Worm (Caenorhabditis elegans) whole organism, late embryonic: ENCODE results near the gene Y44A6C.1.

ENCODE experiments used
- C08G9.2 ChIP-seq: sonication (generic microtip); optimal IDR thresholded peaks from 2 replicates; lab custom pipeline; 2016; ENCODE audit warnings: mild to moderate bottlenecking, missing genetic modification characterization, moderate library complexity, missing compliant biosample characterization
- C38D4.7 ChIP-seq: fragments of 200-800 bp; sonication (Bioruptor generic); optimal IDR thresholded peaks from 2 replicates; lab custom pipeline; 2018; ENCODE audit warnings: mild to moderate bottlenecking, missing genetic modification characterization, moderate library complexity, missing compliant biosample characterization
- K02D7.2 ChIP-seq: sonication (generic microtip); optimal IDR thresholded peaks from 2 replicates; lab custom pipeline; 2017; ENCODE audit warnings: mild to moderate bottlenecking, missing genetic modification characterization, missing compliant biosample characterization
- Y22D7AL.16 ChIP-seq: sonication (generic microtip); optimal IDR thresholded peaks from 2 replicates; lab custom pipeline; 2016; ENCODE audit warnings: missing genetic modification characterization, missing compliant biosample characterization
- ahr-1 ChIP-seq: sonication (generic microtip); optimal IDR thresholded peaks from 2 replicates; lab custom pipeline; 2016; ENCODE audit warnings: missing genetic modification characterization, missing compliant biosample characterization
- ceh-14 ChIP-seq: sonication (generic microtip); optimal IDR thresholded peaks from 2 replicates; lab custom pipeline; 2016; ENCODE audit warnings: missing genotype, missing genetic modification characterization, missing compliant biosample characterization
- ceh-19 ChIP-seq: fragments of 200-800 bp; sonication (Bioruptor generic); optimal IDR thresholded peaks from 2 replicates; lab custom pipeline; 2018; ENCODE audit warnings: mild to moderate bottlenecking, missing genetic modification characterization, missing compliant biosample characterization
- ceh-22 ChIP-seq: sonication (generic microtip); optimal IDR thresholded peaks from 2 replicates; lab custom pipeline; 2017; ENCODE audit warnings: missing biosample characterization, missing genetic modification characterization
- ceh-34 ChIP-seq: sonication (generic microtip); optimal IDR thresholded peaks from 2 replicates; lab custom pipeline; 2016; ENCODE audit warnings: mild to moderate bottlenecking, missing genetic modification characterization, missing compliant biosample characterization
- ceh-45 ChIP-seq: fragments of 200-800 bp; sonication (Bioruptor generic); IDR thresholded peaks from 2 replicates; pipeline ENCODE4 v1.3.6; 2022; ENCODE audit warnings: missing genetic modification reagents, missing genetic modification characterization, missing compliant biosample characterization
- ceh-48 ChIP-seq: sonication (generic microtip); optimal IDR thresholded peaks from 2 replicates; lab custom pipeline; 2016; ENCODE audit warnings: missing genetic modification characterization, inconsistent platforms, missing compliant biosample characterization
- ceh-6 ChIP-seq: fragments of 200-800 bp; sonication (Bioruptor generic); optimal IDR thresholded peaks from 2 replicates; lab custom pipeline; 2018; ENCODE audit warnings: mild to moderate bottlenecking, missing genetic modification characterization, missing compliant biosample characterization
- che-1 ChIP-seq: sonication (generic microtip); optimal IDR thresholded peaks from 2 replicates; lab custom pipeline; 2016; ENCODE audit warnings: mild to moderate bottlenecking, missing genetic modification characterization, missing compliant biosample characterization
- dve-1 ChIP-seq: sonication (generic microtip); optimal IDR thresholded peaks from 2 replicates; lab custom pipeline; 2017; ENCODE audit warnings: antibody characterized with exemption, mild to moderate bottlenecking, missing genetic modification characterization, missing compliant biosample characterization
- elt-2 ChIP-seq: sonication (generic microtip); optimal IDR thresholded peaks from 2 replicates; lab custom pipeline; 2016; ENCODE audit warnings: missing genetic modification reagents, missing genetic modification characterization, missing compliant biosample characterization
- ets-4 ChIP-seq: sonication (generic microtip); optimal IDR thresholded peaks from 2 replicates; lab custom pipeline; 2016; ENCODE audit warnings: missing genetic modification characterization, missing compliant biosample characterization
- eyg-1 ChIP-seq: sonication (generic microtip); optimal IDR thresholded peaks from 2 replicates; lab custom pipeline; 2016; ENCODE audit warnings: missing genotype, missing genetic modification characterization, missing compliant biosample characterization
- fax-1 ChIP-seq: sonication (generic microtip); optimal IDR thresholded peaks from 2 replicates; lab custom pipeline; 2016; ENCODE audit warnings: missing genotype, missing genetic modification characterization, missing compliant biosample characterization
- fkh-10 ChIP-seq: fragments of 150-350 bp; optimal IDR thresholded peaks from 2 replicates; lab custom pipeline; 2014; ENCODE audit warnings: missing biosample characterization, missing genetic modification reagents, missing genetic modification characterization
- fkh-6 ChIP-seq: sonication (generic microtip); optimal IDR thresholded peaks from 2 replicates; lab custom pipeline; 2016; ENCODE audit warnings: missing genetic modification characterization, missing compliant biosample characterization
- hlh-8 ChIP-seq: sonication (generic microtip); optimal IDR thresholded peaks from 2 replicates; lab custom pipeline; 2016; ENCODE audit warnings: missing genotype, missing genetic modification characterization, missing compliant biosample characterization
- lim-6 ChIP-seq: sonication (generic microtip); optimal IDR thresholded peaks from 2 replicates; lab custom pipeline; 2016; ENCODE audit warnings: missing genetic modification characterization, missing compliant biosample characterization
- lin-11 ChIP-seq: fragments of 200-800 bp; sonication (Bioruptor generic); optimal IDR thresholded peaks from 2 replicates; lab custom pipeline; 2018; ENCODE audit warnings: mild to moderate bottlenecking, missing genetic modification characterization, missing compliant biosample characterization
- mec-3 ChIP-seq: sonication (generic microtip); optimal IDR thresholded peaks from 2 replicates; lab custom pipeline; 2016; ENCODE audit warnings: borderline replicate concordance, missing genetic modification characterization, missing compliant biosample characterization
- nfya-1 ChIP-seq: sonication (generic microtip); optimal IDR thresholded peaks from 2 replicates; lab custom pipeline; 2017; ENCODE audit warnings: missing genetic modification characterization, mild to moderate bottlenecking, missing compliant biosample characterization, antibody characterized with exemption, moderate library complexity
- npax-4 ChIP-seq: sonication (generic microtip); optimal IDR thresholded peaks from 2 replicates; lab custom pipeline; 2016; ENCODE audit warnings: missing genetic modification characterization, missing compliant biosample characterization
- pag-3 ChIP-seq: sonication (generic microtip); optimal IDR thresholded peaks from 2 replicates; lab custom pipeline; 2016; ENCODE audit warnings: missing compliant biosample characterization, missing genetic modification characterization, borderline replicate concordance
- pat-9 ChIP-seq: fragments of 200-800 bp; sonication (Bioruptor generic); optimal IDR thresholded peaks from 2 replicates; lab custom pipeline; 2018; ENCODE audit warnings: mild to moderate bottlenecking, missing genetic modification characterization, moderate library complexity, missing compliant biosample characterization
- pax-1 ChIP-seq: fragments of 150-350 bp; optimal IDR thresholded peaks from 2 replicates; lab custom pipeline; 2014; ENCODE audit warnings: missing biosample characterization, missing genetic modification characterization
- pha-2 ChIP-seq: sonication (generic microtip); optimal IDR thresholded peaks from 2 replicates; lab custom pipeline; 2017; ENCODE audit warnings: mild to moderate bottlenecking, missing genetic modification characterization, missing compliant biosample characterization
- pha-4 ChIP-seq: fragments of 150-350 bp; optimal IDR thresholded peaks from 2 replicates; lab custom pipeline; 2018; ENCODE audit warnings: missing biosample characterization, missing genetic modification reagents, missing genetic modification characterization
- pros-1 ChIP-seq: fragments of 150-350 bp; optimal IDR thresholded peaks from 2 replicates; lab custom pipeline; 2014; ENCODE audit warnings: missing biosample characterization, missing genetic modification reagents, missing genetic modification characterization
- ref-2 ChIP-seq: sonication (generic microtip); optimal IDR thresholded peaks from 2 replicates; lab custom pipeline; 2016; ENCODE audit warnings: missing genetic modification characterization, missing compliant biosample characterization
- rnt-1 ChIP-seq: sonication (generic microtip); optimal IDR thresholded peaks from 2 replicates; lab custom pipeline; 2016; ENCODE audit warnings: missing genetic modification characterization, missing compliant biosample characterization
- sox-2 ChIP-seq: fragments of 200-800 bp; sonication (Bioruptor generic); IDR thresholded peaks from 2 replicates; pipeline ENCODE4 v1.3.6; 2022; ENCODE audit warnings: missing genetic modification reagents, missing genetic modification characterization, missing compliant biosample characterization
- sox-4 ChIP-seq: sonication (generic microtip); optimal IDR thresholded peaks from 2 replicates; lab custom pipeline; 2017; ENCODE audit warnings: mild to moderate bottlenecking, missing genetic modification characterization, inconsistent platforms, missing compliant biosample characterization
- syd-9 ChIP-seq: sonication (generic microtip); optimal IDR thresholded peaks from 2 replicates; lab custom pipeline; 2016; ENCODE audit warnings: mild to moderate bottlenecking, missing genetic modification characterization, moderate library complexity, missing compliant biosample characterization
- tbx-2 ChIP-seq: sonication (generic microtip); optimal IDR thresholded peaks from 2 replicates; lab custom pipeline; 2016; ENCODE audit warnings: missing genetic modification characterization, missing compliant biosample characterization
- ttx-3 ChIP-seq: sonication (generic microtip); optimal IDR thresholded peaks from 2 replicates; lab custom pipeline; 2016; ENCODE audit warnings: missing genetic modification reagents, missing genetic modification characterization, missing compliant biosample characterization
- unc-3 ChIP-seq, 2 experiments: fragments of 200-800 bp in 1 of 2; sonication (Bioruptor generic) in 1 of 2; sonication (generic microtip) in 1 of 2; conservative IDR thresholded peaks in 1 of 2; optimal IDR thresholded peaks in 1 of 2; 2 replicates each; pipeline versions ENCODE4 v1.3.6 to Lab custom; 2016 to 2022; ENCODE audit warnings: missing compliant biosample characterization in 2 of 2, missing genetic modification characterization in 2 of 2, missing genetic modification reagents in 1 of 2
- unc-42 ChIP-seq: sonication (generic microtip); optimal IDR thresholded peaks from 2 replicates; lab custom pipeline; 2016; ENCODE audit warnings: missing genotype, missing genetic modification characterization, missing compliant biosample characterization
- unc-86 ChIP-seq: sonication (generic microtip); optimal IDR thresholded peaks from 2 replicates; lab custom pipeline; 2016; ENCODE audit warnings: missing genetic modification characterization, missing compliant biosample characterization

The Y44A6C.1 gene

ce11 chrV:20755494-20755893 lies 41.8 kb downstream of the Y44A6C.1 start:
- TF ChIP-seq fax-1 (no peak), Y22D7AL.16 (tag; lab: Kevin White, UChicago) (no peak), ceh-48 (tag; lab: Kevin White, UChicago) (no peak), fkh-10 (no peak), ceh-22 (no peak), unc-3 (GFP tag; conservative IDR thresholded peaks at IDR 0.05; lab: Robert Waterston, UW) (no peak), unc-3 (tag; optimal IDR thresholded peaks at IDR 0.05; lab: Kevin White, UChicago) (no peak), ets-4 (tag; lab: Kevin White, UChicago) (no peak), sox-2 (GFP tag; lab: Robert Waterston, UW) (no peak)

- TF ChIP-seq ceh-45 (GFP tag; lab: Robert Waterston, UW) (peak; percentile 38; the same call in 1 of the 2 replicates), unc-42 (tag; lab: Kevin White, UChicago) (no peak), mec-3 (no peak), nfya-1 (tag; lab: Kevin White, UChicago) (peak; percentile 41), pha-2 (tag; lab: Kevin White, UChicago) (peak; percentile 53)
Observed at ce11 chrV:20756385-20756996, 42.8 kb downstream of the Y44A6C.1 start.

ce11 chrV:20757255-20757654 lies 43.5 kb downstream of the Y44A6C.1 start:
- TF ChIP-seq ref-2 (tag; lab: Kevin White, UChicago) (no peak), ceh-19 (peak; percentile 22), ceh-34 (tag; lab: Kevin White, UChicago) (peak; percentile 66)
- TF ChIP-seq, all 69 proteins: peak for 2

- TF ChIP-seq ttx-3 (tag; lab: Kevin White, UChicago) (no peak), ceh-14 (tag; lab: Kevin White, UChicago) (no peak), che-1 (tag; lab: Kevin White, UChicago) (no peak), ahr-1 (tag; lab: Kevin White, UChicago) (no peak), C38D4.7 (no peak), sox-2 (GFP tag; lab: Robert Waterston, UW) (no peak), rnt-1 (no peak), ceh-45 (GFP tag; lab: Robert Waterston, UW) (no peak), unc-42 (tag; lab: Kevin White, UChicago) (no peak)
Observed at ce11 chrV:20758106-20758505, 44.4 kb downstream of the Y44A6C.1 start.

ce11 chrV:20761758-20762157 lies 48.0 kb downstream of the Y44A6C.1 start:
- no peak for TF ChIP-seq Y22D7AL.16 (tag; lab: Kevin White, UChicago)
- TF ChIP-seq unc-42 (tag; lab: Kevin White, UChicago), result no peak
- TF ChIP-seq fkh-6 (tag; lab: Kevin White, UChicago), result no peak
- TF ChIP-seq K02D7.2 (tag; lab: Kevin White, UChicago), result no peak
- no peak for TF ChIP-seq pha-4
- no peak for TF ChIP-seq pros-1
- TF ChIP-seq ceh-45 (GFP tag; lab: Robert Waterston, UW), result no peak
- no peak for TF ChIP-seq lin-11
- TF ChIP-seq ahr-1 (tag; lab: Kevin White, UChicago), result no peak
- TF ChIP-seq mec-3, result no peak
- no peak for TF ChIP-seq ets-4 (tag; lab: Kevin White, UChicago)
- no peak for TF ChIP-seq eyg-1
- no peak for TF ChIP-seq unc-86 (tag; lab: Kevin White, UChicago)
- TF ChIP-seq ceh-14 (tag; lab: Kevin White, UChicago), result no peak
- peak; percentile 12 for TF ChIP-seq tbx-2
- no peak for TF ChIP-seq pag-3
- no peak for TF ChIP-seq hlh-8 (tag; lab: Kevin White, UChicago)
- TF ChIP-seq npax-4, result no peak
- TF ChIP-seq syd-9 (tag; lab: Kevin White, UChicago), result no peak
- peak; percentile 16 for TF ChIP-seq dve-1 (tag; lab: Kevin White, UChicago)
- TF ChIP-seq C08G9.2 (tag; lab: Kevin White, UChicago), result no peak
- no peak for TF ChIP-seq lim-6
- no peak for TF ChIP-seq sox-4 (tag; lab: Kevin White, UChicago)
- no peak for TF ChIP-seq elt-2 (tag; lab: Kevin White, UChicago)
- TF ChIP-seq pat-9 (tag; lab: Kevin White, UChicago), result no peak
- TF ChIP-seq unc-3 (GFP tag; conservative IDR thresholded peaks at IDR 0.05; lab: Robert Waterston, UW), result no peak
- TF ChIP-seq unc-3 (tag; optimal IDR thresholded peaks at IDR 0.05; lab: Kevin White, UChicago), result no peak
- TF ChIP-seq pha-2 (tag; lab: Kevin White, UChicago), result peak; percentile 80
- TF ChIP-seq ceh-6, result no peak
- no peak for TF ChIP-seq che-1 (tag; lab: Kevin White, UChicago)
- no peak for TF ChIP-seq C38D4.7
- peak; percentile 82 for TF ChIP-seq pax-1 (tag; lab: Kevin White, UChicago)
